Worm (Caenorhabditis elegans) whole organism, midembryonic: Measurements from ENCODE around the gene F10G7.9.

ENCODE experiments used
- T22C8.4 ChIP-seq: fragments of 200-800 bp; sonication (Bioruptor generic); IDR thresholded peaks from 2 replicates; pipeline ENCODE4 v1.3.6; 2022; ENCODE audit warnings: missing genetic modification characterization, missing compliant biosample characterization
- klf-2 ChIP-seq: fragments of 200-800 bp; sonication (Bioruptor generic); conservative IDR thresholded peaks from 2 replicates; pipeline ENCODE4 v1.3.6; 2022; ENCODE audit warnings: missing genetic modification reagents, missing genetic modification characterization, missing compliant biosample characterization
- med-1 ChIP-seq: sonication (generic microtip); optimal IDR thresholded peaks from 2 replicates; lab custom pipeline; 2017; ENCODE audit warnings: missing genetic modification characterization, mild to moderate bottlenecking, missing compliant biosample characterization, antibody characterized with exemption, missing genetic modification reagents; ENCODE audit not compliant: insufficient read depth
- ref-1 ChIP-seq: fragments of 200-800 bp; sonication (Bioruptor generic); conservative IDR thresholded peaks from 2 replicates; pipeline ENCODE4 v1.3.6; 2022; ENCODE audit warnings: missing genetic modification reagents, missing genetic modification characterization, missing compliant biosample characterization
- tab-1 ChIP-seq: fragments of 200-800 bp; sonication (Bioruptor generic); IDR thresholded peaks from 2 replicates; pipeline ENCODE4 v1.3.6; 2022; ENCODE audit warnings: missing genetic modification characterization, missing compliant biosample characterization
- ztf-23 ChIP-seq: fragments of 200-800 bp; sonication (Bioruptor generic); IDR thresholded peaks from 2 replicates; pipeline ENCODE4 v1.3.6; 2022; ENCODE audit warnings: missing genetic modification reagents, missing genetic modification characterization, missing compliant biosample characterization
- ztf-29 ChIP-seq: fragments of 200-800 bp; sonication (Bioruptor generic); IDR thresholded peaks from 2 replicates; pipeline ENCODE4 v1.3.6; 2022; ENCODE audit warnings: missing genetic modification reagents, missing genetic modification characterization, missing compliant biosample characterization

ce11 chrII:4676241-4676640 lies 30.0 kb downstream of the F10G7.9 start:
- TF ChIP-seq med-1 (GFP tag; lab: Kevin White, UChicago) (no peak), T22C8.4 (GFP tag; lab: Robert Waterston, UW) (no peak), klf-2 (GFP tag; lab: Robert Waterston, UW) (no peak), ztf-29 (no peak), tab-1 (GFP tag; lab: Robert Waterston, UW) (no peak), ref-1 (GFP tag; lab: Robert Waterston, UW) (no peak), ztf-23 (no peak)
